Worm (Caenorhabditis elegans) whole organism, early embryonic: ENCODE data around the gene alh-3.

Experiments
- B0310.2 ChIP-seq: sonication (generic microtip); optimal IDR thresholded peaks from 2 replicates; lab custom pipeline; 2016; ENCODE audit warnings: mild to moderate bottlenecking, missing genetic modification characterization, missing compliant biosample characterization
- F13C5.2 ChIP-seq: sonication (generic microtip); optimal IDR thresholded peaks from 2 replicates; lab custom pipeline; 2017; ENCODE audit warnings: mild to moderate bottlenecking, missing genetic modification characterization, inconsistent platforms, missing compliant biosample characterization
- aly-1 ChIP-seq: sonication (generic microtip); optimal IDR thresholded peaks from 2 replicates; lab custom pipeline; 2016; ENCODE audit warnings: missing genetic modification characterization, missing compliant biosample characterization
- ama-1 ChIP-seq: fragments of 150-350 bp; optimal IDR thresholded peaks from 2 replicates; lab custom pipeline; 2014
- ceh-13 ChIP-seq: fragments of 200-800 bp; sonication (Bioruptor generic); optimal IDR thresholded peaks from 2 replicates; lab custom pipeline; 2018; ENCODE audit warnings: mild to moderate bottlenecking, missing genetic modification characterization, missing compliant biosample characterization
- ceh-36 ChIP-seq: sonication (generic microtip); optimal IDR thresholded peaks from 2 replicates; lab custom pipeline; 2016; ENCODE audit warnings: missing genetic modification characterization, inconsistent platforms, missing compliant biosample characterization
- ets-7 ChIP-seq: sonication (generic microtip); optimal IDR thresholded peaks from 2 replicates; lab custom pipeline; 2016; ENCODE audit warnings: missing genotype, missing genetic modification characterization, missing compliant biosample characterization
- flt-1 ChIP-seq: fragments of 200-800 bp; sonication (Bioruptor generic); IDR thresholded peaks from 2 replicates; pipeline ENCODE4 v1.3.6; 2022; ENCODE audit warnings: missing genetic modification characterization, missing compliant biosample characterization
- hmbx-1 ChIP-seq: sonication (generic microtip); optimal IDR thresholded peaks from 2 replicates; lab custom pipeline; 2016; ENCODE audit warnings: mild to moderate bottlenecking, missing genetic modification characterization, missing compliant biosample characterization
- hmg-4 ChIP-seq: fragments of 200-800 bp; sonication (Bioruptor generic); optimal IDR thresholded peaks from 2 replicates; lab custom pipeline; 2018; ENCODE audit warnings: mild to moderate bottlenecking, missing genetic modification characterization, missing compliant biosample characterization
- hnd-1 ChIP-seq: sonication (generic microtip); optimal IDR thresholded peaks from 2 replicates; lab custom pipeline; 2016; ENCODE audit warnings: missing genetic modification characterization, missing compliant biosample characterization
- scrt-1 ChIP-seq: fragments of 200-800 bp; sonication (Bioruptor generic); IDR thresholded peaks from 2 replicates; pipeline ENCODE4 v1.3.6; 2022; ENCODE audit warnings: missing genetic modification characterization, missing compliant biosample characterization
- tbx-11 ChIP-seq: fragments of 200-800 bp; sonication (Bioruptor generic); IDR thresholded peaks from 2 replicates; pipeline ENCODE4 v1.3.6; 2022; ENCODE audit warnings: missing genetic modification characterization, missing compliant biosample characterization

DNA sequence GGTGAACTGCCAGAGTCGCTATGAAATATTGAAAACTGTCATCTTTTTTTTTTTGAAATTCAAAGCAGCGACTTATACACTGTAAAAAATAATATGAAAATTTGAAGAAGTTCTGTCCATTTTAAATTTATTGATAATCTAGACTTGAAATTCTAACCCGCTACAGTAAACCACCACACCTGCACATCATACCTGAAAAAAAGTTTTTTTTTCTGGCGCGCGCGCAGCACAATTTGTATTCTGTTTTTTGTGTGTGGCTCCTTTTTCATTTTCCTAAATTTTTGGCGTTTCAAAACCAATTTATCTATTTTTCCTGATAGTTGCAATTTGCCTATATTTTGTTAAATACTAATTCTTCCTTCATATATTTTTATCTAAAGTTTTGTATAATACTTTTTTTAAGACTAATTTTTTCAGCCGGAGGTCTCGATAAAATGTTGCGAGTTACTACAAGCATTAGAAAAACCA is 36.8 kb upstream of the alh-3 start, which contains the start of gene cyb-2.1:
- TF ChIP-seq flt-1 (GFP tag; lab: Robert Waterston, UW) (no peak), hnd-1 (tag; lab: Kevin White, UChicago) (no peak), ets-7 (tag; lab: Kevin White, UChicago) (no peak), ceh-36 (tag; lab: Kevin White, UChicago) (no peak), hmg-4 (GFP tag; lab: Kevin White, UChicago) (no peak), ceh-13 (no peak), F13C5.2 (tag; lab: Kevin White, UChicago) (no peak), B0310.2 (tag; lab: Kevin White, UChicago) (no peak), hmbx-1 (tag; lab: Kevin White, UChicago) (no peak), tbx-11 (GFP tag; lab: Robert Waterston, UW) (no peak), scrt-1 (no peak), ama-1 (lab: Kevin White, UChicago) (no peak), aly-1 (tag; lab: Kevin White, UChicago) (no peak)
